Fruit fly (Drosophila melanogaster) whole organism, embryonic: ENCODE results near the gene wge.
A peak's percentile ranks its signal among the peaks of the same experiment; 100 is the strongest.

Experiments used
- ATbp ChIP-seq: fragments of 200-800 bp; sonication (Bioruptor generic); optimal IDR thresholded peaks from 2 replicates; lab custom pipeline; 2017; ENCODE audit warnings: missing biosample characterization, mild to moderate bottlenecking, missing genetic modification characterization, missing genetic modification reagents
- Atf6 ChIP-seq: fragments of 200-800 bp; sonication (Bioruptor generic); IDR thresholded peaks from 2 replicates; pipeline ENCODE4 v1.3.6; 2022; ENCODE audit warnings: missing biosample characterization, missing genetic modification characterization
- Bteb2 ChIP-seq: fragments of 200-800 bp; sonication (Bioruptor generic); optimal IDR thresholded peaks from 2 replicates; lab custom pipeline; 2016; ENCODE audit warnings: missing biosample characterization, missing genetic modification characterization
- CG10267 ChIP-seq: fragments of 200-800 bp; sonication (Bioruptor generic); optimal IDR thresholded peaks from 2 replicates; lab custom pipeline; 2018; ENCODE audit warnings: missing biosample characterization, mild to moderate bottlenecking, missing genetic modification characterization, moderate library complexity
- CG10431 ChIP-seq: fragments of 200-800 bp; sonication (Bioruptor generic); optimal IDR thresholded peaks from 3 replicates; lab custom pipeline; 2018; ENCODE audit warnings: missing biosample characterization, mild to moderate bottlenecking, missing genetic modification characterization
- CG11398 ChIP-seq: fragments of 200-800 bp; sonication (Bioruptor generic); optimal IDR thresholded peaks from 2 replicates; lab custom pipeline; 2016; ENCODE audit warnings: missing biosample characterization, missing genetic modification characterization
- CG12219 ChIP-seq: fragments of 200-800 bp; sonication (Bioruptor generic); optimal IDR thresholded peaks from 3 replicates; lab custom pipeline; 2018; ENCODE audit warnings: missing biosample characterization, mild to moderate bottlenecking, missing genetic modification characterization
- CG12236 ChIP-seq: fragments of 200-800 bp; sonication (Bioruptor generic); optimal IDR thresholded peaks from 2 replicates; lab custom pipeline; 2016; ENCODE audit warnings: missing biosample characterization, missing genetic modification characterization
- CG14050 ChIP-seq: fragments of 200-800 bp; sonication (Bioruptor generic); IDR thresholded peaks from 3 replicates; pipeline ENCODE4 v1.3.6; 2022; ENCODE audit warnings: missing biosample characterization, missing genetic modification characterization
- CG17568 ChIP-seq: fragments of 200-800 bp; sonication (Bioruptor generic); optimal IDR thresholded peaks from 2 replicates; lab custom pipeline; 2018; ENCODE audit warnings: missing biosample characterization, mild to moderate bottlenecking, missing genetic modification characterization, moderate library complexity
- CG17802 ChIP-seq: fragments of 200-800 bp; sonication (Bioruptor generic); optimal IDR thresholded peaks from 2 replicates; lab custom pipeline; 2018; ENCODE audit warnings: missing biosample characterization, mild to moderate bottlenecking, missing genetic modification characterization, moderate library complexity
- CG17829 ChIP-seq: fragments of 200-800 bp; optimal IDR thresholded peaks from 2 replicates; lab custom pipeline; 2019; ENCODE audit warnings: missing biosample characterization, mild to moderate bottlenecking, missing genetic modification characterization, moderate library complexity
- CG2202 ChIP-seq: fragments of 200-800 bp; sonication (Bioruptor generic); optimal IDR thresholded peaks from 2 replicates; lab custom pipeline; 2018; ENCODE audit warnings: missing biosample characterization, mild to moderate bottlenecking, missing genetic modification characterization
- CG31365 ChIP-seq: fragments of 200-800 bp; sonication (Bioruptor generic); optimal IDR thresholded peaks from 2 replicates; lab custom pipeline; 2018; ENCODE audit warnings: missing biosample characterization, mild to moderate bottlenecking, missing genetic modification characterization
- CG31388 ChIP-seq: fragments of 200-800 bp; sonication (Bioruptor generic); optimal IDR thresholded peaks from 2 replicates; lab custom pipeline; 2016; ENCODE audit warnings: missing biosample characterization, missing genetic modification characterization
- CG3838 ChIP-seq: fragments of 200-800 bp; sonication (Bioruptor generic); optimal IDR thresholded peaks from 3 replicates; lab custom pipeline; 2016; ENCODE audit warnings: missing biosample characterization, missing genetic modification characterization
- CG3995 ChIP-seq: fragments of 200-800 bp; sonication (Bioruptor generic); optimal IDR thresholded peaks from 3 replicates; lab custom pipeline; 2016; ENCODE audit warnings: missing biosample characterization, missing genetic modification characterization
- CG43689 ChIP-seq: fragments of 200-800 bp; sonication (Bioruptor generic); IDR thresholded peaks from 2 replicates; pipeline ENCODE4 v1.3.6; 2022; ENCODE audit warnings: missing biosample characterization, missing genetic modification characterization
- CG4730 ChIP-seq: fragments of 200-800 bp; sonication (Bioruptor generic); IDR thresholded peaks from 2 replicates; pipeline ENCODE4 v1.3.6; 2022; ENCODE audit warnings: missing biosample characterization, missing genetic modification characterization
- CG5245 ChIP-seq: fragments of 200-800 bp; sonication (Bioruptor generic); optimal IDR thresholded peaks from 3 replicates; lab custom pipeline; 2016; ENCODE audit warnings: missing biosample characterization, missing genetic modification characterization
- CG6765 ChIP-seq: fragments of 200-800 bp; sonication (Bioruptor generic); optimal IDR thresholded peaks from 3 replicates; lab custom pipeline; 2017; ENCODE audit warnings: missing biosample characterization, mild to moderate bottlenecking, missing genetic modification characterization
- CG7271 ChIP-seq: fragments of 200-800 bp; sonication (Bioruptor generic); optimal IDR thresholded peaks from 2 replicates; lab custom pipeline; 2018; ENCODE audit warnings: missing biosample characterization, mild to moderate bottlenecking, missing genetic modification characterization, moderate library complexity
- CG7357 ChIP-seq: fragments of 200-800 bp; sonication (Bioruptor generic); IDR thresholded peaks from 3 replicates; pipeline ENCODE4 v1.3.6; 2022; ENCODE audit warnings: missing biosample characterization, missing genetic modification characterization
- CG8089 ChIP-seq: fragments of 200-800 bp; sonication (Bioruptor generic); optimal IDR thresholded peaks from 3 replicates; lab custom pipeline; 2016; ENCODE audit warnings: missing biosample characterization, missing genetic modification characterization
- CG8359 ChIP-seq: fragments of 200-800 bp; sonication (Bioruptor generic); optimal IDR thresholded peaks from 2 replicates; lab custom pipeline; 2017; ENCODE audit warnings: missing biosample characterization, mild to moderate bottlenecking, missing genetic modification characterization, borderline replicate concordance
- CG8478 ChIP-seq: fragments of >200 bp; optimal IDR thresholded peaks from 2 replicates; lab custom pipeline; 2018
- CG9817 ChIP-seq: fragments of 200-800 bp; sonication (Bioruptor generic); optimal IDR thresholded peaks from 2 replicates; lab custom pipeline; 2018; ENCODE audit warnings: missing biosample characterization, mild to moderate bottlenecking, missing genetic modification characterization, moderate library complexity
- D ChIP-seq, 2 experiments: fragments of 200-800 bp in 1 of 2; fragments of >200 bp in 1 of 2; sonication (Bioruptor generic) in 1 of 2; optimal IDR thresholded peaks; 2 replicates in 1 of 2; 3 replicates in 1 of 2; lab custom pipeline; 2017; ENCODE audit warnings: mild to moderate bottlenecking in 1 of 2, missing biosample characterization in 1 of 2, missing genetic modification characterization in 1 of 2, missing genetic modification reagents in 1 of 2
- Doc2 ChIP-seq: fragments of 200-800 bp; sonication (Bioruptor generic); IDR thresholded peaks from 2 replicates; pipeline ENCODE4 v1.3.6; 2022; ENCODE audit warnings: missing biosample characterization, missing genetic modification characterization
- Drgx ChIP-seq: fragments of 200-800 bp; sonication (Bioruptor generic); IDR thresholded peaks from 2 replicates; pipeline ENCODE4 v1.3.6; 2022; ENCODE audit warnings: missing biosample characterization, missing genetic modification characterization
- ERR ChIP-seq: fragments of 200-800 bp; sonication (Bioruptor generic); optimal IDR thresholded peaks from 2 replicates; lab custom pipeline; 2016; ENCODE audit warnings: missing biosample characterization, missing genetic modification characterization
- HLH54F ChIP-seq: fragments of 200-800 bp; sonication (Bioruptor generic); optimal IDR thresholded peaks from 3 replicates; lab custom pipeline; 2016; ENCODE audit warnings: missing biosample characterization, missing genetic modification characterization
- Hand ChIP-seq: fragments of 200-800 bp; sonication (Bioruptor generic); optimal IDR thresholded peaks from 2 replicates; lab custom pipeline; 2017; ENCODE audit warnings: mild to moderate bottlenecking, missing biosample characterization, missing genetic modification reagents, missing genetic modification characterization
- HmgZ ChIP-seq: fragments of 200-800 bp; sonication (Bioruptor generic); optimal IDR thresholded peaks from 2 replicates; lab custom pipeline; 2018; ENCODE audit warnings: missing biosample characterization, mild to moderate bottlenecking, missing genetic modification characterization
- MESR4 ChIP-seq: fragments of 200-800 bp; sonication (Bioruptor generic); optimal IDR thresholded peaks from 2 replicates; lab custom pipeline; 2018; ENCODE audit warnings: missing biosample characterization, mild to moderate bottlenecking, missing genetic modification characterization, moderate library complexity
- Mes4 ChIP-seq: fragments of 200-800 bp; sonication (Bioruptor generic); optimal IDR thresholded peaks from 2 replicates; lab custom pipeline; 2016; ENCODE audit warnings: missing biosample characterization, missing genetic modification characterization
- Sox102F ChIP-seq: fragments of 200-800 bp; sonication (Bioruptor generic); optimal IDR thresholded peaks from 2 replicates; lab custom pipeline; 2018; ENCODE audit warnings: missing biosample characterization, mild to moderate bottlenecking, missing genetic modification characterization, moderate library complexity
- Taf1 ChIP-seq: fragments of 200-800 bp; sonication (Bioruptor generic); IDR thresholded peaks from 2 replicates; pipeline ENCODE4 v1.3.6; 2022; ENCODE audit warnings: missing biosample characterization, missing genetic modification characterization
- ac ChIP-seq: fragments of 200-800 bp; sonication (Bioruptor generic); optimal IDR thresholded peaks from 3 replicates; lab custom pipeline; 2017; ENCODE audit warnings: missing biosample characterization, mild to moderate bottlenecking, missing genetic modification characterization
- bcd ChIP-seq: fragments of 200-800 bp; sonication (Bioruptor generic); optimal IDR thresholded peaks from 2 replicates; lab custom pipeline; 2017; ENCODE audit warnings: missing biosample characterization, mild to moderate bottlenecking, missing genetic modification characterization
- cato ChIP-seq: fragments of 200-800 bp; sonication (Bioruptor generic); optimal IDR thresholded peaks from 2 replicates; lab custom pipeline; 2016; ENCODE audit warnings: missing biosample characterization, missing genetic modification characterization, borderline replicate concordance
- crol ChIP-seq: fragments of 200-800 bp; sonication (Bioruptor generic); IDR thresholded peaks from 2 replicates; pipeline ENCODE4 v1.3.6; 2022; ENCODE audit warnings: missing biosample characterization, missing genetic modification characterization
- dati ChIP-seq: fragments of 200-800 bp; sonication (Bioruptor generic); IDR thresholded peaks from 2 replicates; pipeline ENCODE4 v1.3.6; 2022; ENCODE audit warnings: missing biosample characterization, missing genetic modification characterization
- en ChIP-seq: fragments of 200-800 bp; sonication (Bioruptor generic); optimal IDR thresholded peaks from 2 replicates; lab custom pipeline; 2016; ENCODE audit warnings: missing biosample characterization, missing genetic modification characterization
- maf-S ChIP-seq: fragments of 200-800 bp; sonication (Bioruptor generic); optimal IDR thresholded peaks from 2 replicates; lab custom pipeline; 2016; ENCODE audit warnings: missing biosample characterization, missing genetic modification characterization
- nau ChIP-seq: fragments of 200-800 bp; sonication (Bioruptor generic); optimal IDR thresholded peaks from 3 replicates; lab custom pipeline; 2017; ENCODE audit warnings: missing biosample characterization, mild to moderate bottlenecking, missing genetic modification characterization, missing genetic modification reagents
- pita ChIP-seq: fragments of 200-800 bp; sonication (Bioruptor generic); optimal IDR thresholded peaks from 2 replicates; lab custom pipeline; 2017; ENCODE audit warnings: missing biosample characterization, mild to moderate bottlenecking, missing genetic modification characterization
- seq ChIP-seq: fragments of 200-800 bp; sonication (Bioruptor generic); IDR thresholded peaks from 2 replicates; pipeline ENCODE4 v1.3.6; 2022; ENCODE audit warnings: missing biosample characterization, missing genetic modification characterization
- ssp ChIP-seq: fragments of 200-800 bp; sonication (Bioruptor generic); IDR thresholded peaks from 2 replicates; pipeline ENCODE4 v1.3.6; 2022; ENCODE audit warnings: missing biosample characterization, missing genetic modification characterization
- trem ChIP-seq: fragments of 200-800 bp; optimal IDR thresholded peaks from 3 replicates; lab custom pipeline; 2019; ENCODE audit warnings: missing biosample characterization, mild to moderate bottlenecking, missing genetic modification characterization, moderate library complexity
- wdn ChIP-seq: fragments of 200-800 bp; sonication (Bioruptor generic); IDR thresholded peaks from 2 replicates; pipeline ENCODE4 v1.3.6; 2022; ENCODE audit warnings: missing biosample characterization, missing genetic modification characterization

The wge gene

DNA sequence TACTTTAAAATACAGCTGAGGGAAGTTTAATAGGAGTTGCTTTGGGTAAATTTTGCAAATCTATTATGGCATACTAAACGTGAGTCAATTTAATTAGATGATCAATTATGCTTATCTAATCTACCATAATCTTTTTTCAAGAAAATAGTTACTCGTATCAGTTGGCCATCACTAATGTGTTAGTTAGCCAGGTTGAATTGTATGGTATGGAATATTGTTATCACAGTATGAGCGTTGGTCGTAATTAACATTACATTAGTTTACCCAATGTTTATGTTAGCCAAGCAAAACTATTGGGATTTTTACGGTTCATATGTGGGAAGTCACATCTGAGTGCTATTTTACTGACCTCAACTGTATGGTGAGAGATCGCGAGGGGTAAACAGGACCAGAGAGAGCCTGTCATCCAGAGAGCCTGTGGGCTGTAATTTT lies 47.4 kb downstream of the wge start (continued):
- TF ChIP-seq Bteb2 (GFP tag; lab: Kevin White, UChicago) = peak; percentile 30
- peak; percentile 60 for TF ChIP-seq CG5245 (GFP tag; lab: Kevin White, UChicago)
- no peak for TF ChIP-seq wdn (GFP tag; lab: Robert Waterston, UW)
- TF ChIP-seq CG7271 (tag; lab: Kevin White, UChicago) = peak; percentile 77
- no peak for TF ChIP-seq CG31365 (tag; lab: Kevin White, UChicago)
- peak; percentile 86 for TF ChIP-seq CG10267 (tag; lab: Kevin White, UChicago)
- TF ChIP-seq trem (tag; lab: Kevin White, UChicago) = peak; percentile 85
- peak; percentile 83 for TF ChIP-seq CG12236 (GFP tag; lab: Kevin White, UChicago)
- peak; percentile 44 for TF ChIP-seq Sox102F
- no peak for TF ChIP-seq CG10431 (GFP tag; lab: Kevin White, UChicago)
- TF ChIP-seq CG7357 = no peak; the same call in 2 of the 3 replicates
- peak; percentile 64 for TF ChIP-seq en
- TF ChIP-seq HmgZ (tag; lab: Kevin White, UChicago) = peak; percentile 51
- 0 out of 2 replicates have a peak, but pooled peaks have one; percentile 16 for TF ChIP-seq ssp (GFP tag; lab: Robert Waterston, UW)
- peak; percentile 90 for TF ChIP-seq CG17829 (tag; lab: Kevin White, UChicago)
- peak; percentile 68 for TF ChIP-seq CG8359 (GFP tag; lab: Kevin White, UChicago)
- TF ChIP-seq CG4730 (GFP tag; lab: Robert Waterston, UW) = no peak
- no peak for TF ChIP-seq pita (GFP tag; lab: Kevin White, UChicago)
- TF ChIP-seq CG12219 (GFP tag; lab: Kevin White, UChicago) = peak; percentile 66
- TF ChIP-seq CG31388 (GFP tag; lab: Kevin White, UChicago) = no peak
- peak; percentile 20 for TF ChIP-seq ERR (GFP tag; lab: Kevin White, UChicago)
- TF ChIP-seq MESR4 (GFP tag; lab: Kevin White, UChicago) = no peak
- peak; percentile 67 for TF ChIP-seq CG8089 (GFP tag; lab: Kevin White, UChicago)
- TF ChIP-seq CG11398 (GFP tag; lab: Kevin White, UChicago) = peak; percentile 68
- no peak for TF ChIP-seq Atf6 (GFP tag; lab: Robert Waterston, UW)
- no peak for TF ChIP-seq CG14050
- no peak for TF ChIP-seq CG17568 (GFP tag; lab: Kevin White, UChicago)
- peak; percentile 52 for TF ChIP-seq bcd (GFP tag; lab: Kevin White, UChicago)
- TF ChIP-seq ATbp (GFP tag; lab: Kevin White, UChicago) = no peak
- TF ChIP-seq CG17802 (tag; lab: Kevin White, UChicago) = peak; percentile 19
- TF ChIP-seq CG9817 (tag; lab: Kevin White, UChicago) = peak; percentile 27
- TF ChIP-seq CG2202 (tag; lab: Kevin White, UChicago) = peak; percentile 81
- TF ChIP-seq D (optimal IDR thresholded peaks at IDR 0.05; lab: Kevin White, UChicago) = no peak
- peak; percentile 84 for TF ChIP-seq D (GFP tag; optimal IDR thresholded peaks at IDR 0.05; lab: Kevin White, UChicago)
- no peak for TF ChIP-seq Drgx (GFP tag; lab: Robert Waterston, UW)
- TF ChIP-seq Doc2 (GFP tag; lab: Robert Waterston, UW) = no peak
- peak; percentile 92 for TF ChIP-seq ac (GFP tag; lab: Kevin White, UChicago)
- TF ChIP-seq maf-S (GFP tag; lab: Kevin White, UChicago) = peak; percentile 54
- TF ChIP-seq CG3995 = peak; percentile 18
- peak; percentile 47 for TF ChIP-seq cato (GFP tag; lab: Kevin White, UChicago)
- TF ChIP-seq Hand (GFP tag; lab: Kevin White, UChicago) = no peak
- peak; percentile 51 for TF ChIP-seq HLH54F (GFP tag; lab: Kevin White, UChicago)
- TF ChIP-seq CG3838 (GFP tag; lab: Kevin White, UChicago) = peak; percentile 4
- TF ChIP-seq nau = no peak
- no peak for TF ChIP-seq CG43689 (GFP tag; lab: Robert Waterston, UW)
- no peak for TF ChIP-seq CG6765 (GFP tag; lab: Kevin White, UChicago)
- 0 out of 2 replicates have a peak, but pooled peaks have one; percentile 37 for TF ChIP-seq seq (GFP tag; lab: Robert Waterston, UW)
- TF ChIP-seq crol (GFP tag; lab: Robert Waterston, UW) = no peak
- no peak for TF ChIP-seq CG8478 (lab: Kevin White, UChicago)
- 0 out of 2 replicates have a peak, but pooled peaks have one; percentile 12 for TF ChIP-seq Taf1
- no peak for TF ChIP-seq dati (GFP tag; lab: Robert Waterston, UW)
- peak; percentile 71 for TF ChIP-seq Mes4 (GFP tag; lab: Kevin White, UChicago)
